Fruit fly (Drosophila melanogaster) whole organism, embryonic: ENCODE measurements around the gene CG3984.

Source experiments
- Aef1 ChIP-seq: fragments of 200-800 bp; sonication (Bioruptor generic); IDR thresholded peaks from 3 replicates; pipeline ENCODE4 v1.3.6; 2022; ENCODE audit warnings: missing biosample characterization, missing genetic modification characterization
- CG10147 ChIP-seq: fragments of 200-800 bp; sonication (Bioruptor generic); optimal IDR thresholded peaks from 2 replicates; lab custom pipeline; 2019; ENCODE audit warnings: missing biosample characterization, mild to moderate bottlenecking, missing genetic modification characterization, moderate library complexity
- CG1024 ChIP-seq: fragments of 200-800 bp; sonication (Bioruptor generic); IDR thresholded peaks from 2 replicates; pipeline ENCODE4 v1.3.6; 2022; ENCODE audit warnings: missing biosample characterization, missing genetic modification characterization
- CG11093 ChIP-seq: fragments of 200-800 bp; sonication (Bioruptor generic); IDR thresholded peaks from 3 replicates; pipeline ENCODE4 v1.3.6; 2022; ENCODE audit warnings: missing biosample characterization, missing genetic modification characterization
- CG12219 ChIP-seq: fragments of 200-800 bp; sonication (Bioruptor generic); optimal IDR thresholded peaks from 3 replicates; lab custom pipeline; 2018; ENCODE audit warnings: missing biosample characterization, mild to moderate bottlenecking, missing genetic modification characterization
- CG12236 ChIP-seq: fragments of 200-800 bp; sonication (Bioruptor generic); optimal IDR thresholded peaks from 2 replicates; lab custom pipeline; 2016; ENCODE audit warnings: missing biosample characterization, missing genetic modification characterization
- CG12299 ChIP-seq: fragments of 200-800 bp; sonication (Bioruptor generic); optimal IDR thresholded peaks from 2 replicates; lab custom pipeline; 2018; ENCODE audit warnings: missing biosample characterization, mild to moderate bottlenecking, missing genetic modification characterization
- CG12659 ChIP-seq: fragments of 200-800 bp; sonication (Bioruptor generic); optimal IDR thresholded peaks from 3 replicates; lab custom pipeline; 2017; ENCODE audit warnings: mild to moderate bottlenecking, missing biosample characterization, missing genetic modification reagents, missing genetic modification characterization
- CG17328 ChIP-seq: fragments of 200-800 bp; sonication (Bioruptor generic); IDR thresholded peaks from 2 replicates; pipeline ENCODE4 v1.3.6; 2022; ENCODE audit warnings: missing biosample characterization, missing genetic modification characterization
- CG2116 ChIP-seq: fragments of 200-800 bp; sonication (Bioruptor generic); optimal IDR thresholded peaks from 3 replicates; lab custom pipeline; 2018; ENCODE audit warnings: missing biosample characterization, mild to moderate bottlenecking, missing genetic modification characterization
- CG30403 ChIP-seq: fragments of 200-800 bp; sonication (Bioruptor generic); optimal IDR thresholded peaks from 3 replicates; lab custom pipeline; 2016; ENCODE audit warnings: missing biosample characterization, missing genetic modification characterization
- CG6791 ChIP-seq: fragments of 200-800 bp; sonication (Bioruptor generic); IDR thresholded peaks from 3 replicates; pipeline ENCODE4 v1.3.6; 2022; ENCODE audit warnings: missing biosample characterization, missing genetic modification characterization; ENCODE audit not compliant: partially characterized antibody
- CG9215 ChIP-seq: fragments of 200-800 bp; sonication (Bioruptor generic); IDR thresholded peaks from 2 replicates; pipeline ENCODE4 v1.3.6; 2022; ENCODE audit warnings: missing biosample characterization, missing genetic modification characterization
- CG9437 ChIP-seq: fragments of 200-800 bp; sonication (Bioruptor generic); optimal IDR thresholded peaks from 2 replicates; lab custom pipeline; 2018; ENCODE audit warnings: missing biosample characterization, mild to moderate bottlenecking, missing genetic modification characterization
- CG9727 ChIP-seq: fragments of 200-800 bp; sonication (Bioruptor generic); optimal IDR thresholded peaks from 3 replicates; lab custom pipeline; 2017; ENCODE audit warnings: missing biosample characterization, mild to moderate bottlenecking, missing genetic modification characterization
- CTCF ChIP-seq: fragments of 200-800 bp; sonication (Bioruptor generic); optimal IDR thresholded peaks from 2 replicates; lab custom pipeline; 2017; ENCODE audit warnings: missing biosample characterization, mild to moderate bottlenecking, missing genetic modification characterization, moderate library complexity
- D ChIP-seq, 2 experiments: fragments of 200-800 bp in 1 of 2; fragments of >200 bp in 1 of 2; sonication (Bioruptor generic) in 1 of 2; optimal IDR thresholded peaks; 2 replicates in 1 of 2; 3 replicates in 1 of 2; lab custom pipeline; 2017; ENCODE audit warnings: mild to moderate bottlenecking in 1 of 2, missing biosample characterization in 1 of 2, missing genetic modification characterization in 1 of 2, missing genetic modification reagents in 1 of 2
- Dp ChIP-seq: fragments of 200-800 bp; sonication (Bioruptor generic); optimal IDR thresholded peaks from 2 replicates; lab custom pipeline; 2018; ENCODE audit warnings: missing biosample characterization, mild to moderate bottlenecking, missing genetic modification characterization, moderate library complexity
- Dref ChIP-seq: fragments of 200-800 bp; sonication (Bioruptor generic); IDR thresholded peaks from 2 replicates; pipeline ENCODE4 v1.3.6; 2022; ENCODE audit warnings: missing biosample characterization, missing genetic modification characterization
- E2f2 ChIP-seq: fragments of 200-800 bp; sonication (Bioruptor generic); IDR thresholded peaks from 2 replicates; pipeline ENCODE4 v1.3.6; 2022; ENCODE audit warnings: missing biosample characterization, missing genetic modification characterization
- Fer2 ChIP-seq: fragments of 200-800 bp; sonication (Bioruptor generic); optimal IDR thresholded peaks from 2 replicates; lab custom pipeline; 2018; ENCODE audit warnings: missing biosample characterization, mild to moderate bottlenecking, missing genetic modification characterization, moderate library complexity
- Hr51 ChIP-seq, 2 experiments: fragments of 200-800 bp; sonication (Bioruptor generic); optimal IDR thresholded peaks; 2 replicates in 1 of 2; 3 replicates in 1 of 2; lab custom pipeline; 2016 to 2018; ENCODE audit warnings: missing biosample characterization in 2 of 2, missing genetic modification characterization in 2 of 2, mild to moderate bottlenecking in 1 of 2, moderate library complexity in 1 of 2
- Hsf ChIP-seq: fragments of 200-800 bp; sonication (Bioruptor generic); optimal IDR thresholded peaks from 3 replicates; lab custom pipeline; 2016; ENCODE audit warnings: missing biosample characterization, missing genetic modification characterization
- NfI ChIP-seq: fragments of 200-800 bp; sonication (Bioruptor generic); optimal IDR thresholded peaks from 3 replicates; lab custom pipeline; 2018; ENCODE audit warnings: missing biosample characterization, mild to moderate bottlenecking, missing genetic modification characterization, moderate library complexity
- PHDP ChIP-seq: fragments of 200-800 bp; sonication (Bioruptor generic); optimal IDR thresholded peaks from 3 replicates; lab custom pipeline; 2018; ENCODE audit warnings: missing biosample characterization, mild to moderate bottlenecking, missing genetic modification characterization, moderate library complexity
- Scr ChIP-seq: fragments of 200-800 bp; sonication (Bioruptor generic); IDR thresholded peaks from 2 replicates; pipeline ENCODE4 v1.3.6; 2022; ENCODE audit warnings: missing biosample characterization, missing genetic modification characterization; ENCODE audit not compliant: partially characterized antibody
- ash1 ChIP-seq: fragments of 200-800 bp; sonication (Bioruptor generic); optimal IDR thresholded peaks from 2 replicates; lab custom pipeline; 2018; ENCODE audit warnings: missing biosample characterization, mild to moderate bottlenecking, missing genetic modification characterization
- dpn ChIP-seq, 2 experiments: fragments of 200-800 bp; sonication (Bioruptor generic); optimal IDR thresholded peaks; 3 replicates each; lab custom pipeline; 2016; ENCODE audit warnings: missing biosample characterization in 2 of 2, missing genetic modification characterization in 2 of 2
- ewg ChIP-seq: fragments of 200-800 bp; sonication (Bioruptor generic); optimal IDR thresholded peaks from 3 replicates; lab custom pipeline; 2017; ENCODE audit warnings: mild to moderate bottlenecking, missing biosample characterization, missing genetic modification reagents, missing genetic modification characterization
- gcm ChIP-seq: fragments of 200-800 bp; sonication (Bioruptor generic); optimal IDR thresholded peaks from 2 replicates; lab custom pipeline; 2019; ENCODE audit warnings: missing biosample characterization, mild to moderate bottlenecking, missing genetic modification characterization, moderate library complexity
- kni ChIP-seq: fragments of 200-800 bp; sonication (Bioruptor generic); optimal IDR thresholded peaks from 3 replicates; lab custom pipeline; 2017; ENCODE audit warnings: mild to moderate bottlenecking, missing biosample characterization, missing genetic modification reagents, missing genetic modification characterization
- oc ChIP-seq: fragments of 200-800 bp; sonication (Bioruptor generic); optimal IDR thresholded peaks from 2 replicates; lab custom pipeline; 2018; ENCODE audit warnings: missing biosample characterization, mild to moderate bottlenecking, missing genetic modification characterization, moderate library complexity
- peb ChIP-seq: fragments of 200-800 bp; sonication (Bioruptor generic); IDR thresholded peaks from 2 replicates; pipeline ENCODE4 v1.3.6; 2022; ENCODE audit warnings: missing biosample characterization, missing genetic modification characterization
- prd ChIP-seq, 3 experiments: fragments of >200 bp in 2 of 3; fragments of 200-800 bp in 1 of 3; sonication (Bioruptor generic) in 1 of 3; optimal IDR thresholded peaks in 2 of 3; IDR thresholded peaks in 1 of 3; 2 replicates in 2 of 3; 3 replicates in 1 of 3; pipeline versions ENCODE4 v1.3.6 to Lab custom; 2017 to 2022; ENCODE audit warnings: missing biosample characterization in 1 of 3, missing genetic modification characterization in 1 of 3
- sens ChIP-seq: fragments of 200-800 bp; sonication (Bioruptor generic); peaks from one replicate; lab custom pipeline; 2016; ENCODE audit warnings: missing biosample characterization, missing genetic modification characterization
- stwl ChIP-seq: fragments of 200-800 bp; sonication (Bioruptor generic); optimal IDR thresholded peaks from 3 replicates; lab custom pipeline; 2018; ENCODE audit warnings: missing biosample characterization, mild to moderate bottlenecking, missing genetic modification characterization, moderate library complexity
- unc-4 ChIP-seq: fragments of 200-800 bp; sonication (Bioruptor generic); IDR thresholded peaks from 2 replicates; pipeline ENCODE4 v1.3.6; 2022; ENCODE audit warnings: missing biosample characterization, missing genetic modification characterization; ENCODE audit not compliant: partially characterized antibody

The CG3984 gene

dm6 chr3R:15147038-15147744, 10.2 kb downstream of the CG3984 start, which contains the start of gene Glys (continued):
- TF ChIP-seq unc-4 (GFP tag; lab: Robert Waterston, UW) (no peak), CG12236 (GFP tag; lab: Kevin White, UChicago) (no peak), kni (peak; percentile 51), CG11093 (GFP tag; lab: Robert Waterston, UW) (no peak), peb (GFP tag; lab: Robert Waterston, UW) (no peak), dpn (GFP tag; optimal IDR thresholded peaks at IDR 0.05; lab: Kevin White, UChicago) (no peak), ewg (GFP tag; lab: Kevin White, UChicago) (peak; percentile 99), Aef1 (GFP tag; lab: Robert Waterston, UW) (peak; percentile 51; the same call in 2 of the 3 replicates), CG12299 (tag; lab: Kevin White, UChicago) (peak; percentile 34), D (optimal IDR thresholded peaks at IDR 0.05; lab: Kevin White, UChicago) (no peak), D (GFP tag; optimal IDR thresholded peaks at IDR 0.05; lab: Kevin White, UChicago) (peak; percentile 15), CG2116 (GFP tag; lab: Kevin White, UChicago) (peak; percentile 14), Scr (GFP tag; lab: Robert Waterston, UW) (0 out of 2 replicates have a peak, but pooled peaks have one; percentile 39), Fer2 (tag; lab: Kevin White, UChicago) (no peak), CG12219 (GFP tag; lab: Kevin White, UChicago) (no peak)

- TF ChIP-seq prd (optimal IDR thresholded peaks at IDR 0.05; lab: Kevin White, UChicago) (no peak), prd (GFP tag; IDR thresholded peaks at IDR 0.05; lab: Robert Waterston, UW) (no peak), Hr51 (GFP tag; optimal IDR thresholded peaks at IDR 0.05; lab: Kevin White, UChicago) (no peak), CG6791 (GFP tag; lab: Robert Waterston, UW) (0 out of 3 replicates have a peak, but pooled peaks have one; percentile 3), CG17328 (GFP tag; lab: Robert Waterston, UW) (no peak), stwl (tag; lab: Kevin White, UChicago) (peak; percentile 4), Dref (GFP tag; lab: Robert Waterston, UW) (no peak), CG12659 (GFP tag; lab: Kevin White, UChicago) (no peak), Dp (GFP tag; lab: Kevin White, UChicago) (peak; percentile 80), E2f2 (peak; percentile 98), CG30403 (GFP tag; lab: Kevin White, UChicago) (no peak), oc (tag; lab: Kevin White, UChicago) (no peak), CG9727 (GFP tag; lab: Kevin White, UChicago) (no peak), Hsf (GFP tag; lab: Kevin White, UChicago) (no peak), CG9215 (GFP tag; lab: Robert Waterston, UW) (peak; percentile 95), CG9437 (peak; percentile 99)
Observed at dm6 chr3R:15147872-15148444, 11.0 kb downstream of the CG3984 start.

- TF ChIP-seq sens (GFP tag; lab: Kevin White, UChicago): peak; percentile 57
- TF ChIP-seq CTCF: peak; percentile 72
- 0 out of 2 replicates have a peak, but pooled peaks have one; percentile 5 for TF ChIP-seq CG1024 (GFP tag; lab: Robert Waterston, UW)
- no peak for TF ChIP-seq gcm (GFP tag; lab: Kevin White, UChicago)
- no peak for TF ChIP-seq NfI (GFP tag; lab: Kevin White, UChicago)
- no peak for TF ChIP-seq ash1 (GFP tag; lab: Kevin White, UChicago)
- no peak for TF ChIP-seq CG10147
- TF ChIP-seq PHDP (tag; lab: Kevin White, UChicago): no peak
- TF ChIP-seq, all 482 proteins: peak for 3
Observed at dm6 chr3R:15148562-15148961, 11.6 kb downstream of the CG3984 start.
